In genomic region chr2L:6037830-6038229, dm6 we compare ENCODE assay signal across 1 fruit fly cellular context.
TF ChIP-seq lines count a peak whose summit lies in the region.

Gene CG9117 (minus strand): TSS chr2L:6037902.
Gene CG31643 (plus strand): TSS chr2L:6038117.

TF ChIP-seq in whole organism, embryonic, 481 proteins besides CTCF, POLR2A, EP300 and RAD21 (continued from another document and continues in another):
- TF ChIP-seq ewg (GFP tag; optimal IDR thresholded peaks at IDR 0.05; lab: Kevin White, UChicago) (peak; percentile 28), Bteb2 (GFP tag; optimal IDR thresholded peaks at IDR 0.05; lab: Kevin White, UChicago) (peak; percentile 73), CG2712 (tag; optimal IDR thresholded peaks at IDR 0.05; lab: Kevin White, UChicago) (peak; percentile 57), Dll (GFP tag; IDR thresholded peaks at IDR 0.05; lab: Robert Waterston, UW; ENCODE audit: partially characterized antibody) (peak; percentile 53; the same call in 1 of the 4 replicates), CG10462 (GFP tag; optimal IDR thresholded peaks at IDR 0.05; lab: Kevin White, UChicago) (peak; percentile 13), CG18476 (GFP tag; optimal IDR thresholded peaks at IDR 0.05; lab: Kevin White, UChicago) (peak; percentile 30), crc (GFP tag; optimal IDR thresholded peaks at IDR 0.05; lab: Kevin White, UChicago) (peak; percentile 4), Lpt (GFP tag; optimal IDR thresholded peaks at IDR 0.05; lab: Kevin White, UChicago) (no peak), sisA (GFP tag; IDR thresholded peaks at IDR 0.05; lab: Robert Waterston, UW) (peak; percentile 25; the same call in 1 of the 2 replicates), CG34376 (GFP tag; optimal IDR thresholded peaks at IDR 0.05; lab: Kevin White, UChicago) (peak; percentile 59), Camta (GFP tag; optimal IDR thresholded peaks at IDR 0.05; lab: Kevin White, UChicago) (peak; percentile 62), Atf-2 (GFP tag; optimal IDR thresholded peaks at IDR 0.05; lab: Kevin White, UChicago) (peak; percentile 2), sim (GFP tag; IDR thresholded peaks at IDR 0.05; lab: Robert Waterston, UW) (no peak), bcd (GFP tag; optimal IDR thresholded peaks at IDR 0.05; lab: Kevin White, UChicago) (peak; percentile 46), Hr3 (GFP tag; optimal IDR thresholded peaks at IDR 0.05; lab: Kevin White, UChicago) (peak; percentile 23), CG1024 (GFP tag; IDR thresholded peaks at IDR 0.05; lab: Robert Waterston, UW) (no peak), cwo (GFP tag; optimal IDR thresholded peaks at IDR 0.05; lab: Kevin White, UChicago) (peak; percentile 32), Ravus (GFP tag; IDR thresholded peaks at IDR 0.05; lab: Robert Waterston, UW) (no peak), kah (GFP tag; optimal IDR thresholded peaks at IDR 0.05; lab: Kevin White, UChicago) (peak; percentile 100), Bdp1 (GFP tag; optimal IDR thresholded peaks at IDR 0.05; lab: Kevin White, UChicago) (peak; percentile 29), tx (GFP tag; optimal IDR thresholded peaks at IDR 0.05; lab: Kevin White, UChicago) (peak; percentile 58), so (GFP tag; IDR thresholded peaks at IDR 0.05; lab: Robert Waterston, UW) (no peak), Fer2 (tag; optimal IDR thresholded peaks at IDR 0.05; lab: Kevin White, UChicago) (peak; percentile 28), CG8478 (optimal IDR thresholded peaks at IDR 0.05; lab: Kevin White, UChicago) (no peak), CG11247 (GFP tag; IDR thresholded peaks at IDR 0.05; lab: Robert Waterston, UW) (no peak), Asciz (GFP tag; optimal IDR thresholded peaks at IDR 0.05; lab: Kevin White, UChicago) (no peak), Ets97D (GFP tag; optimal IDR thresholded peaks at IDR 0.05; lab: Kevin White, UChicago) (peak; percentile 61), CG12299 (tag; optimal IDR thresholded peaks at IDR 0.05; lab: Kevin White, UChicago) (peak; percentile 31), jumu (GFP tag; optimal IDR thresholded peaks at IDR 0.05; lab: Kevin White, UChicago) (peak; percentile 60), CG15011 (GFP tag; optimal IDR thresholded peaks at IDR 0.05; lab: Kevin White, UChicago) (no peak), CHES-1-like (GFP tag; optimal IDR thresholded peaks at IDR 0.05; lab: Kevin White, UChicago) (peak; percentile 70), mirr (GFP tag; optimal IDR thresholded peaks at IDR 0.05; lab: Kevin White, UChicago) (peak; percentile 48), nerfin-1 (tag; optimal IDR thresholded peaks at IDR 0.05; lab: Kevin White, UChicago) (peak; percentile 61), CG33557 (GFP tag; optimal IDR thresholded peaks at IDR 0.05; lab: Kevin White, UChicago) (peak; percentile 20), CG17186 (GFP tag; optimal IDR thresholded peaks at IDR 0.05; lab: Kevin White, UChicago) (peak; percentile 30), dmrt99B (tag; optimal IDR thresholded peaks at IDR 0.05; lab: Kevin White, UChicago) (no peak), CG17328 (GFP tag; IDR thresholded peaks at IDR 0.05; lab: Robert Waterston, UW) (peak; percentile 31; the same call in 1 of the 2 replicates), CG2120 (GFP tag; optimal IDR thresholded peaks at IDR 0.05; lab: Kevin White, UChicago) (peak; percentile 85), gcm (GFP tag; optimal IDR thresholded peaks at IDR 0.05; lab: Kevin White, UChicago) (no peak), CG34422 (GFP tag; IDR thresholded peaks at IDR 0.05; lab: Robert Waterston, UW) (peak; percentile 63; the same call in 1 of the 3 replicates), HLH54F (GFP tag; optimal IDR thresholded peaks at IDR 0.05; lab: Kevin White, UChicago) (peak; percentile 47), pum (GFP tag; optimal IDR thresholded peaks at IDR 0.05; lab: Kevin White, UChicago) (peak; percentile 13), CG13287 (GFP tag; IDR thresholded peaks at IDR 0.05; lab: Robert Waterston, UW; ENCODE audit: partially characterized antibody) (peak; percentile 62), Drgx (GFP tag; IDR thresholded peaks at IDR 0.05; lab: Robert Waterston, UW) (0 out of 2 replicates have a peak, but pooled peaks have one; percentile 21), ro (GFP tag; IDR thresholded peaks at IDR 0.05; lab: Robert Waterston, UW) (no peak), Max (GFP tag; optimal IDR thresholded peaks at IDR 0.05; lab: Kevin White, UChicago) (peak; percentile 61), Ssrp (tag; optimal IDR thresholded peaks at IDR 0.05; lab: Kevin White, UChicago) (peak; percentile 4), NfI (GFP tag; optimal IDR thresholded peaks at IDR 0.05; lab: Kevin White, UChicago) (peak; percentile 63), Ets65A (GFP tag; lab: Kevin White, UChicago) (peak; percentile 91), CG4820 (GFP tag; optimal IDR thresholded peaks at IDR 0.05; lab: Kevin White, UChicago) (peak; percentile 49), HLH3B (GFP tag; IDR thresholded peaks at IDR 0.05; lab: Robert Waterston, UW) (no peak), Usf (GFP tag; optimal IDR thresholded peaks at IDR 0.05; lab: Kevin White, UChicago) (no peak), CG12236 (GFP tag; optimal IDR thresholded peaks at IDR 0.05; lab: Kevin White, UChicago) (peak; percentile 37), bab2 (GFP tag; optimal IDR thresholded peaks at IDR 0.05; lab: Kevin White, UChicago) (peak; percentile 57), lmd (GFP tag; IDR thresholded peaks at IDR 0.05; lab: Robert Waterston, UW) (peak; percentile 25; the same call in 1 of the 2 replicates), trh (GFP tag; optimal IDR thresholded peaks at IDR 0.05; lab: Kevin White, UChicago) (peak; percentile 17), CG17359 (tag; optimal IDR thresholded peaks at IDR 0.05; lab: Kevin White, UChicago) (peak; percentile 61), stwl (tag; optimal IDR thresholded peaks at IDR 0.05; lab: Kevin White, UChicago) (peak; percentile 54), CG7786 (GFP tag; optimal IDR thresholded peaks at IDR 0.05; lab: Kevin White, UChicago) (peak; percentile 55), dm (GFP tag; optimal IDR thresholded peaks at IDR 0.05; lab: Kevin White, UChicago) (peak; percentile 71), Dp (GFP tag; optimal IDR thresholded peaks at IDR 0.05; lab: Kevin White, UChicago) (no peak), zen (tag; optimal IDR thresholded peaks at IDR 0.05; lab: Kevin White, UChicago) (peak; percentile 26), CG34224 (GFP tag; IDR thresholded peaks at IDR 0.05; lab: Robert Waterston, UW; ENCODE audit: partially characterized antibody) (peak; percentile 60; the same call in 2 of the 3 replicates), CG4617 (GFP tag; optimal IDR thresholded peaks at IDR 0.05; lab: Kevin White, UChicago; ENCODE audit: borderline replicate concordance) (peak; percentile 51), usp (GFP tag; optimal IDR thresholded peaks at IDR 0.05; lab: Kevin White, UChicago) (no peak), tll (GFP tag; optimal IDR thresholded peaks at IDR 0.05; lab: Kevin White, UChicago) (peak in 1 of 2 experiments; percentile 76), scrt (GFP tag; optimal IDR thresholded peaks at IDR 0.05; lab: Kevin White, UChicago) (peak; percentile 97), pho (GFP tag; optimal IDR thresholded peaks at IDR 0.05; lab: Kevin White, UChicago) (peak; percentile 47), eyg (GFP tag; optimal IDR thresholded peaks at IDR 0.05; lab: Kevin White, UChicago) (peak; percentile 42), sug (tag; optimal IDR thresholded peaks at IDR 0.05; lab: Kevin White, UChicago) (no peak), CG2116 (GFP tag; optimal IDR thresholded peaks at IDR 0.05; lab: Kevin White, UChicago) (peak; percentile 57), Doc3 (GFP tag; IDR thresholded peaks at IDR 0.05; lab: Robert Waterston, UW; ENCODE audit: partially characterized antibody) (peak; percentile 31; the same call in 1 of the 3 replicates), fd3F (GFP tag; optimal IDR thresholded peaks at IDR 0.05; lab: Kevin White, UChicago) (peak; percentile 34), CG18764 (GFP tag; optimal IDR thresholded peaks at IDR 0.05; lab: Kevin White, UChicago) (peak; percentile 41), Opbp (GFP tag; IDR thresholded peaks at IDR 0.05; lab: Robert Waterston, UW; ENCODE audit: partially characterized antibody) (no peak), chif (GFP tag; optimal IDR thresholded peaks at IDR 0.05; lab: Kevin White, UChicago) (peak in 1 of 2 experiments; percentile 31), chn (GFP tag; optimal IDR thresholded peaks at IDR 0.05; lab: Kevin White, UChicago) (peak; percentile 42), tap (tag; optimal IDR thresholded peaks at IDR 0.05; lab: Kevin White, UChicago) (no peak), zen2 (GFP tag; IDR thresholded peaks at IDR 0.05; lab: Robert Waterston, UW; ENCODE audit: partially characterized antibody) (no peak), CG16863 (GFP tag; optimal IDR thresholded peaks at IDR 0.05; lab: Kevin White, UChicago) (peak; percentile 49), fu2 (GFP tag; optimal IDR thresholded peaks at IDR 0.05; lab: Kevin White, UChicago) (peak; percentile 59), hkb (optimal IDR thresholded peaks at IDR 0.05; lab: Kevin White, UChicago) (no peak), hkb (GFP tag; IDR thresholded peaks at IDR 0.05; lab: Robert Waterston, UW) (peak; percentile 45; the same call in 1 of the 2 replicates), Pdp1 (GFP tag; optimal IDR thresholded peaks at IDR 0.05; lab: Kevin White, UChicago) (peak; percentile 71 to 83), hbn (GFP tag; IDR thresholded peaks at IDR 0.05; lab: Robert Waterston, UW; ENCODE audit: partially characterized antibody) (peak; percentile 34; the same call in 1 of the 2 replicates), CG12155 (GFP tag; optimal IDR thresholded peaks at IDR 0.05; lab: Kevin White, UChicago) (peak; percentile 71), CG7271 (tag; optimal IDR thresholded peaks at IDR 0.05; lab: Kevin White, UChicago) (peak; percentile 35), pzg (GFP tag; optimal IDR thresholded peaks at IDR 0.05; lab: Kevin White, UChicago) (peak; percentile 64), rib (GFP tag; IDR thresholded peaks at IDR 0.05; lab: Robert Waterston, UW) (no peak), CG10209 (GFP tag; optimal IDR thresholded peaks at IDR 0.05; lab: Kevin White, UChicago) (peak; percentile 20), CG3847 (GFP tag; IDR thresholded peaks at IDR 0.05; lab: Robert Waterston, UW) (peak; percentile 28; the same call in 1 of the 2 replicates), CG4404 (GFP tag; IDR thresholded peaks at IDR 0.05; lab: Robert Waterston, UW) (no peak), sob (GFP tag; IDR thresholded peaks at IDR 0.05; lab: Robert Waterston, UW) (peak; percentile 58; the same call in 1 of the 2 replicates), CG1832 (GFP tag; optimal IDR thresholded peaks at IDR 0.05; lab: Kevin White, UChicago) (no peak), CG6813 (GFP tag; optimal IDR thresholded peaks at IDR 0.05; lab: Kevin White, UChicago) (no peak), B-H2 (GFP tag; optimal IDR thresholded peaks at IDR 0.05; lab: Kevin White, UChicago) (no peak), BEAF-32 (GFP tag; optimal IDR thresholded peaks at IDR 0.05; lab: Kevin White, UChicago) (peak; percentile 31), CG14710 (tag; optimal IDR thresholded peaks at IDR 0.05; lab: Kevin White, UChicago) (peak; percentile 88), ase (GFP tag; IDR thresholded peaks at IDR 0.05; lab: Robert Waterston, UW) (0 out of 3 replicates have a peak, but pooled peaks have one; percentile 47), Sry-β (GFP tag; optimal IDR thresholded peaks at IDR 0.05; lab: Kevin White, UChicago) (peak; percentile 1), CG11723 (GFP tag; optimal IDR thresholded peaks at IDR 0.05; lab: Kevin White, UChicago) (no peak), pnt (GFP tag; optimal IDR thresholded peaks at IDR 0.05; lab: Kevin White, UChicago) (peak; percentile 39), CG2889 (GFP tag; IDR thresholded peaks at IDR 0.05; lab: Robert Waterston, UW) (no peak), Mes4 (GFP tag; optimal IDR thresholded peaks at IDR 0.05; lab: Kevin White, UChicago) (peak; percentile 30), CG9727 (GFP tag; optimal IDR thresholded peaks at IDR 0.05; lab: Kevin White, UChicago) (peak; percentile 51), Ada2b (GFP tag; IDR thresholded peaks at IDR 0.05; lab: Robert Waterston, UW) (0 out of 2 replicates have a peak, but pooled peaks have one; percentile 22), fd96Cb (tag; optimal IDR thresholded peaks at IDR 0.05; lab: Kevin White, UChicago) (peak; percentile 9), nmo (GFP tag; optimal IDR thresholded peaks at IDR 0.05; lab: Kevin White, UChicago) (peak; percentile 69), fru (optimal IDR thresholded peaks at IDR 0.05; lab: Kevin White, UChicago) (no peak), ems (GFP tag; optimal IDR thresholded peaks at IDR 0.05; lab: Kevin White, UChicago) (peak; percentile 52), CG17829 (tag; optimal IDR thresholded peaks at IDR 0.05; lab: Kevin White, UChicago) (peak; percentile 20), CG1233 (GFP tag; optimal IDR thresholded peaks at IDR 0.05; lab: Kevin White, UChicago) (peak; percentile 30), lilli (GFP tag; optimal IDR thresholded peaks at IDR 0.05; lab: Kevin White, UChicago) (peak; percentile 82), CG12942 (GFP tag; optimal IDR thresholded peaks at IDR 0.05; lab: Kevin White, UChicago) (peak; percentile 57), Awh (GFP tag; IDR thresholded peaks at IDR 0.05; lab: Robert Waterston, UW) (0 out of 2 replicates have a peak, but pooled peaks have one; percentile 35), CG8944 (GFP tag; optimal IDR thresholded peaks at IDR 0.05; lab: Kevin White, UChicago) (peak; percentile 54), Xbp1 (GFP tag; optimal IDR thresholded peaks at IDR 0.05; lab: Kevin White, UChicago) (peak; percentile 68), CG12659 (GFP tag; optimal IDR thresholded peaks at IDR 0.05; lab: Kevin White, UChicago) (peak; percentile 69), az2 (GFP tag; optimal IDR thresholded peaks at IDR 0.05; lab: Kevin White, UChicago) (peak; percentile 57), wor (GFP tag; IDR thresholded peaks at IDR 0.05; lab: Robert Waterston, UW) (no peak), gro (GFP tag; optimal IDR thresholded peaks at IDR 0.05; lab: Kevin White, UChicago) (peak; percentile 64), zfh2 (GFP tag; optimal IDR thresholded peaks at IDR 0.05; lab: Kevin White, UChicago) (peak; percentile 68), CG11695 (GFP tag; IDR thresholded peaks at IDR 0.05; lab: Robert Waterston, UW) (peak; percentile 43; the same call in 1 of the 3 replicates), kay (GFP tag; optimal IDR thresholded peaks at IDR 0.05; lab: Kevin White, UChicago) (peak; percentile 33), CG6175 (GFP tag; IDR thresholded peaks at IDR 0.05; lab: Robert Waterston, UW) (no peak), danr (GFP tag; IDR thresholded peaks at IDR 0.05; lab: Robert Waterston, UW) (no peak), trem (tag; optimal IDR thresholded peaks at IDR 0.05; lab: Kevin White, UChicago) (peak; percentile 99), tin (GFP tag; optimal IDR thresholded peaks at IDR 0.05; lab: Kevin White, UChicago) (peak; percentile 38)
